Fruit fly (Drosophila melanogaster): Measurements from ENCODE around the gene vig.

dm6 chr2L:15057225-15058117 lies 12.6 kb downstream of the vig start, which contains the start of gene ck:
- no peak for TF ChIP-seq insv (optimal IDR thresholded peaks at IDR 0.05)
- no peak for TF ChIP-seq psq (optimal IDR thresholded peaks at IDR 0.05)
- TF ChIP-seq ttk (optimal IDR thresholded peaks at IDR 0.05): no peak

Measured in Kc167 (cell line).